Fruit fly (Drosophila melanogaster) whole organism, embryonic: ENCODE data around the gene ps.
A peak's percentile ranks its signal among the peaks of the same experiment; 100 is the strongest.

ENCODE experiments used
- Bdp1 ChIP-seq: fragments of 200-800 bp; sonication (Bioruptor generic); optimal IDR thresholded peaks from 3 replicates; lab custom pipeline; 2016; ENCODE audit warnings: missing biosample characterization, missing genetic modification characterization
- CG10267 ChIP-seq: fragments of 200-800 bp; sonication (Bioruptor generic); optimal IDR thresholded peaks from 2 replicates; lab custom pipeline; 2018; ENCODE audit warnings: missing biosample characterization, mild to moderate bottlenecking, missing genetic modification characterization, moderate library complexity
- CG10274 ChIP-seq: fragments of 200-800 bp; sonication (Bioruptor generic); optimal IDR thresholded peaks from 3 replicates; lab custom pipeline; 2017; ENCODE audit warnings: missing biosample characterization, mild to moderate bottlenecking, missing genetic modification characterization
- CG10979 ChIP-seq: fragments of 200-800 bp; sonication (Bioruptor generic); optimal IDR thresholded peaks from 2 replicates; lab custom pipeline; 2018; ENCODE audit warnings: missing biosample characterization, mild to moderate bottlenecking, missing genetic modification characterization, moderate library complexity
- CG11723 ChIP-seq: fragments of 200-800 bp; sonication (Bioruptor generic); optimal IDR thresholded peaks from 2 replicates; lab custom pipeline; 2017; ENCODE audit warnings: missing biosample characterization, mild to moderate bottlenecking, missing genetic modification characterization
- CG12659 ChIP-seq: fragments of 200-800 bp; sonication (Bioruptor generic); optimal IDR thresholded peaks from 3 replicates; lab custom pipeline; 2017; ENCODE audit warnings: mild to moderate bottlenecking, missing biosample characterization, missing genetic modification reagents, missing genetic modification characterization
- CG13894 ChIP-seq: fragments of 200-800 bp; sonication (Bioruptor generic); optimal IDR thresholded peaks from 3 replicates; lab custom pipeline; 2018; ENCODE audit warnings: missing biosample characterization, mild to moderate bottlenecking, missing genetic modification characterization, moderate library complexity
- CG15073 ChIP-seq: fragments of 200-800 bp; sonication (Bioruptor generic); optimal IDR thresholded peaks from 2 replicates; lab custom pipeline; 2016; ENCODE audit warnings: missing biosample characterization, missing genetic modification characterization
- CG15479 ChIP-seq: fragments of 200-800 bp; sonication (Bioruptor generic); optimal IDR thresholded peaks from 3 replicates; lab custom pipeline; 2019; ENCODE audit warnings: missing biosample characterization, mild to moderate bottlenecking, missing genetic modification characterization, moderate library complexity
- CG16863 ChIP-seq: fragments of 200-800 bp; sonication (Bioruptor generic); optimal IDR thresholded peaks from 3 replicates; lab custom pipeline; 2016; ENCODE audit warnings: missing biosample characterization, missing genetic modification characterization
- CG18011 ChIP-seq: fragments of 200-800 bp; sonication (Bioruptor generic); optimal IDR thresholded peaks from 2 replicates; lab custom pipeline; 2017; ENCODE audit warnings: missing biosample characterization, missing genetic modification characterization, mild to moderate bottlenecking, moderate library complexity, missing genotype
- CG2116 ChIP-seq: fragments of 200-800 bp; sonication (Bioruptor generic); optimal IDR thresholded peaks from 3 replicates; lab custom pipeline; 2018; ENCODE audit warnings: missing biosample characterization, mild to moderate bottlenecking, missing genetic modification characterization
- CG2678 ChIP-seq: fragments of 200-800 bp; sonication (Bioruptor generic); optimal IDR thresholded peaks from 3 replicates; lab custom pipeline; 2019; ENCODE audit warnings: missing biosample characterization, mild to moderate bottlenecking, missing genetic modification characterization, moderate library complexity
- CG30403 ChIP-seq: fragments of 200-800 bp; sonication (Bioruptor generic); optimal IDR thresholded peaks from 3 replicates; lab custom pipeline; 2016; ENCODE audit warnings: missing biosample characterization, missing genetic modification characterization
- CG3838 ChIP-seq: fragments of 200-800 bp; sonication (Bioruptor generic); optimal IDR thresholded peaks from 3 replicates; lab custom pipeline; 2016; ENCODE audit warnings: missing biosample characterization, missing genetic modification characterization
- CG5953 ChIP-seq: fragments of 200-800 bp; sonication (Bioruptor generic); IDR thresholded peaks from 2 replicates; pipeline ENCODE4 v1.3.6; 2022; ENCODE audit warnings: missing biosample characterization, missing genetic modification characterization
- CG6654 ChIP-seq: fragments of 200-800 bp; sonication (Bioruptor generic); optimal IDR thresholded peaks from 2 replicates; lab custom pipeline; 2017; ENCODE audit warnings: missing biosample characterization, mild to moderate bottlenecking, missing genetic modification characterization
- CG9817 ChIP-seq: fragments of 200-800 bp; sonication (Bioruptor generic); optimal IDR thresholded peaks from 2 replicates; lab custom pipeline; 2018; ENCODE audit warnings: missing biosample characterization, mild to moderate bottlenecking, missing genetic modification characterization, moderate library complexity
- CG9876 ChIP-seq: fragments of 200-800 bp; sonication (Bioruptor generic); optimal IDR thresholded peaks from 2 replicates; lab custom pipeline; 2016; ENCODE audit warnings: missing biosample characterization, missing genetic modification characterization
- Doc3 ChIP-seq: fragments of 200-800 bp; sonication (Bioruptor generic); IDR thresholded peaks from 3 replicates; pipeline ENCODE4 v1.3.6; 2022; ENCODE audit warnings: missing biosample characterization, missing genetic modification characterization; ENCODE audit not compliant: partially characterized antibody
- E2f1 ChIP-seq: fragments of 200-800 bp; sonication (Bioruptor generic); IDR thresholded peaks from 2 replicates; pipeline ENCODE4 v1.3.6; 2022; ENCODE audit warnings: missing biosample characterization, missing genetic modification characterization
- Gug ChIP-seq: fragments of 200-800 bp; sonication (Bioruptor generic); IDR thresholded peaks from 4 replicates; pipeline ENCODE4 v1.3.6; 2022; ENCODE audit warnings: missing biosample characterization, missing genetic modification characterization
- HHEX ChIP-seq: fragments of 200-800 bp; sonication (Bioruptor generic); optimal IDR thresholded peaks from 3 replicates; lab custom pipeline; 2017; ENCODE audit warnings: missing biosample characterization, mild to moderate bottlenecking, missing genetic modification characterization, missing genetic modification reagents
- HLH3B ChIP-seq: fragments of 200-800 bp; sonication (Bioruptor generic); IDR thresholded peaks from 2 replicates; pipeline ENCODE4 v1.3.6; 2022; ENCODE audit warnings: missing biosample characterization, missing genetic modification characterization
- HLH54F ChIP-seq: fragments of 200-800 bp; sonication (Bioruptor generic); optimal IDR thresholded peaks from 3 replicates; lab custom pipeline; 2016; ENCODE audit warnings: missing biosample characterization, missing genetic modification characterization
- Jarid2 ChIP-seq: fragments of 200-800 bp; sonication (Bioruptor generic); optimal IDR thresholded peaks from 3 replicates; lab custom pipeline; 2017; ENCODE audit warnings: mild to moderate bottlenecking, missing biosample characterization, missing genetic modification reagents, missing genetic modification characterization
- Med ChIP-seq: fragments of 200-800 bp; sonication (Bioruptor generic); peaks from one replicate; lab custom pipeline; 2016; ENCODE audit warnings: missing biosample characterization, missing genetic modification characterization, mild to moderate bottlenecking, inconsistent platforms, moderate library complexity
- Meics ChIP-seq: fragments of 200-800 bp; sonication (Bioruptor generic); optimal IDR thresholded peaks from 2 replicates; lab custom pipeline; 2017; ENCODE audit warnings: missing biosample characterization, mild to moderate bottlenecking, missing genetic modification characterization
- Scr ChIP-seq: fragments of 200-800 bp; sonication (Bioruptor generic); IDR thresholded peaks from 2 replicates; pipeline ENCODE4 v1.3.6; 2022; ENCODE audit warnings: missing biosample characterization, missing genetic modification characterization; ENCODE audit not compliant: partially characterized antibody
- ap ChIP-seq: fragments of 200-800 bp; sonication (Bioruptor generic); IDR thresholded peaks from 2 replicates; pipeline ENCODE4 v1.3.6; 2022; ENCODE audit warnings: missing biosample characterization, missing genetic modification characterization
- bbx ChIP-seq: fragments of 200-800 bp; sonication (Bioruptor generic); IDR thresholded peaks from 2 replicates; pipeline ENCODE4 v1.3.6; 2022; ENCODE audit warnings: missing biosample characterization, missing genetic modification characterization; ENCODE audit not compliant: partially characterized antibody
- chinmo ChIP-seq: fragments of 200-800 bp; sonication (Bioruptor generic); IDR thresholded peaks from 4 replicates; pipeline ENCODE4 v1.3.6; 2022; ENCODE audit warnings: missing biosample characterization, missing genetic modification characterization; ENCODE audit not compliant: partially characterized antibody
- en ChIP-seq: fragments of 200-800 bp; sonication (Bioruptor generic); optimal IDR thresholded peaks from 2 replicates; lab custom pipeline; 2016; ENCODE audit warnings: missing biosample characterization, missing genetic modification characterization
- gcm ChIP-seq: fragments of 200-800 bp; sonication (Bioruptor generic); optimal IDR thresholded peaks from 2 replicates; lab custom pipeline; 2019; ENCODE audit warnings: missing biosample characterization, mild to moderate bottlenecking, missing genetic modification characterization, moderate library complexity
- gfzf ChIP-seq: fragments of 200-800 bp; sonication (Bioruptor generic); optimal IDR thresholded peaks from 2 replicates; lab custom pipeline; 2016; ENCODE audit warnings: missing biosample characterization, mild to moderate bottlenecking, missing genetic modification characterization, moderate library complexity
- hkb ChIP-seq, 2 experiments: fragments of 200-800 bp in 1 of 2; fragments of >200 bp in 1 of 2; sonication (Bioruptor generic) in 1 of 2; IDR thresholded peaks in 1 of 2; optimal IDR thresholded peaks in 1 of 2; 2 replicates each; pipeline versions ENCODE4 v1.3.6 to Lab custom; 2017 to 2022; ENCODE audit warnings: missing biosample characterization in 1 of 2, missing genetic modification characterization in 1 of 2
- lmd ChIP-seq: fragments of 200-800 bp; sonication (Bioruptor generic); IDR thresholded peaks from 2 replicates; pipeline ENCODE4 v1.3.6; 2022; ENCODE audit warnings: missing biosample characterization, missing genetic modification characterization
- mirr ChIP-seq: fragments of 200-800 bp; sonication (Bioruptor generic); optimal IDR thresholded peaks from 3 replicates; lab custom pipeline; 2018; ENCODE audit warnings: missing biosample characterization, mild to moderate bottlenecking, missing genetic modification characterization
- pita ChIP-seq: fragments of 200-800 bp; sonication (Bioruptor generic); optimal IDR thresholded peaks from 2 replicates; lab custom pipeline; 2017; ENCODE audit warnings: missing biosample characterization, mild to moderate bottlenecking, missing genetic modification characterization
- scrt ChIP-seq: fragments of 200-800 bp; sonication (Bioruptor generic); optimal IDR thresholded peaks from 2 replicates; lab custom pipeline; 2018; ENCODE audit warnings: missing biosample characterization, mild to moderate bottlenecking, missing genetic modification characterization, moderate library complexity
- sd ChIP-seq: fragments of 200-800 bp; sonication (Bioruptor generic); optimal IDR thresholded peaks from 3 replicates; lab custom pipeline; 2018; ENCODE audit warnings: missing biosample characterization, mild to moderate bottlenecking, missing genetic modification characterization, moderate library complexity
- sima ChIP-seq: fragments of 200-800 bp; sonication (Bioruptor generic); optimal IDR thresholded peaks from 2 replicates; lab custom pipeline; 2016; ENCODE audit warnings: missing biosample characterization, missing genetic modification characterization
- tna ChIP-seq: fragments of 200-800 bp; sonication (Bioruptor generic); IDR thresholded peaks from 2 replicates; pipeline ENCODE4 v1.3.6; 2022; ENCODE audit warnings: missing biosample characterization, missing genetic modification characterization; ENCODE audit not compliant: partially characterized antibody
- unc-4 ChIP-seq: fragments of 200-800 bp; sonication (Bioruptor generic); IDR thresholded peaks from 2 replicates; pipeline ENCODE4 v1.3.6; 2022; ENCODE audit warnings: missing biosample characterization, missing genetic modification characterization; ENCODE audit not compliant: partially characterized antibody
- vnd ChIP-seq: fragments of 200-800 bp; sonication (Bioruptor generic); IDR thresholded peaks from 3 replicates; pipeline ENCODE4 v1.3.6; 2022; ENCODE audit warnings: missing biosample characterization, missing genetic modification characterization; ENCODE audit not compliant: partially characterized antibody
- wdn ChIP-seq: fragments of 200-800 bp; sonication (Bioruptor generic); IDR thresholded peaks from 2 replicates; pipeline ENCODE4 v1.3.6; 2022; ENCODE audit warnings: missing biosample characterization, missing genetic modification characterization
- zfh2 ChIP-seq: fragments of 200-800 bp; sonication (Bioruptor generic); optimal IDR thresholded peaks from 2 replicates; lab custom pipeline; 2016; ENCODE audit warnings: missing biosample characterization, missing genetic modification characterization

ps gene

DNA sequence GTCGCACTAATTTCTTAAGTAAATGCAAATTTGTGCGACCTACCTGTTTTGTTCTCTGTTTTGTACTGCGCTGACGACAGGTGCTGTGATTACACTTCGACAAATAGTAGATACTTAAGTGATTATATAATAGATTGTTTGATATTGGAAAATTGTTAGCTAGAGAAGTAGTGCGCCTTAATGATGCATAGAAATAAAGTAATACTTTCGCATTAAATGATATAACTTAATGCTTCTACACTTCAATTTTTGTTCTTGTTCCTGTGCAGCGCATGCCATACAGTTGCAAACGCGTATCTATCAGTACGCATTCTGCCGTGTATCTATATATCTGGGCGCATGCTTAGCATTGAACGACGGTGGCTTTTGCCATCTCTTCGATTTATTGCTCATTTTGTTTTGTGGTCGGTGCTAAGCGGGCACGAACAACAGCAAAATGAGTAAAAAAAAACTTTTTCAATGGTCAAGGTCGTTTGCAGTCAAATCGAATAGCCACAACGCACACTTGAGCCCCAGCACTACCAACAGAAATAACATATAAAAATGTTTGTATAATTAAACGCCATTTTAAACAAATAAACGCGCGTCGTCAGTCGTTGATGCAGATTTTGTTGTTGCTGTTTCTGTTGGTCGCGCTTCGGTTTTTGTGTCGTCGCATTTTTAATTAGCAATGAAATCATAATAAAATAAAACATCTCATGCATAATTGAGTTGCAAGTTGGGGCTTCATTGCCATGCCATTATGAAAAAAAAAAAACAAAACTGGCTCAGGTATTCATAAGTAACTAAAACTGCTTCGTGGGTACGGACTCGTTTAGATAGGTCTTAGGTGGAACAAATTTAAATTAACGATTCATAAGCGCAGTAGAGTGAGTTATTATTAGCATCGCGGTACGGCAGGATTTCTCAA, 12.9 kb downstream of the ps start (continued):
- TF ChIP-seq scrt (GFP tag; lab: Kevin White, UChicago) (peak; percentile 32), CG18011 (GFP tag; lab: Kevin White, UChicago) (no peak), sd (tag; lab: Kevin White, UChicago) (peak; percentile 55), HLH3B (GFP tag; lab: Robert Waterston, UW) (no peak), CG10274 (GFP tag; lab: Kevin White, UChicago) (peak; percentile 4), mirr (no peak), HLH54F (no peak), Scr (GFP tag; lab: Robert Waterston, UW) (no peak), CG15479 (GFP tag; lab: Kevin White, UChicago) (no peak), CG11723 (GFP tag; lab: Kevin White, UChicago) (no peak), CG10267 (tag; lab: Kevin White, UChicago) (no peak), unc-4 (GFP tag; lab: Robert Waterston, UW) (no peak), CG12659 (GFP tag; lab: Kevin White, UChicago) (peak; percentile 36), CG9817 (tag; lab: Kevin White, UChicago) (peak; percentile 26), CG2678 (peak; percentile 65), ap (no peak), CG30403 (peak; percentile 36), zfh2 (peak; percentile 4), Med (GFP tag; lab: Kevin White, UChicago) (peak; percentile 87), E2f1 (GFP tag; lab: Robert Waterston, UW) (0 out of 2 replicates have a peak, but pooled peaks have one; percentile 20), HHEX (GFP tag; lab: Kevin White, UChicago) (no peak), CG3838 (GFP tag; lab: Kevin White, UChicago) (peak; percentile 9), CG2116 (GFP tag; lab: Kevin White, UChicago) (no peak), bbx (GFP tag; lab: Robert Waterston, UW) (no peak), sima (GFP tag; lab: Kevin White, UChicago) (no peak), Doc3 (no peak), gfzf (GFP tag; lab: Kevin White, UChicago) (no peak), CG16863 (GFP tag; lab: Kevin White, UChicago) (no peak), wdn (GFP tag; lab: Robert Waterston, UW) (no peak), CG5953 (GFP tag; lab: Robert Waterston, UW) (no peak), CG6654 (GFP tag; lab: Kevin White, UChicago) (no peak), Gug (GFP tag; lab: Robert Waterston, UW) (no peak), lmd (GFP tag; lab: Robert Waterston, UW) (peak; percentile 47; the same call in 1 of the 2 replicates), tna (GFP tag; lab: Robert Waterston, UW) (no peak), pita (GFP tag; lab: Kevin White, UChicago) (no peak), en (GFP tag; lab: Kevin White, UChicago) (no peak), CG9876 (GFP tag; lab: Kevin White, UChicago) (no peak), chinmo (peak; percentile 97), hkb (optimal IDR thresholded peaks at IDR 0.05; lab: Kevin White, UChicago) (no peak), hkb (GFP tag; IDR thresholded peaks at IDR 0.05; lab: Robert Waterston, UW) (no peak), CG10979 (tag; lab: Kevin White, UChicago) (peak; percentile 23), Bdp1 (GFP tag; lab: Kevin White, UChicago) (no peak), gcm (no peak), Meics (GFP tag; lab: Kevin White, UChicago) (peak; percentile 55), CG13894 (tag; lab: Kevin White, UChicago) (no peak), Jarid2 (GFP tag; lab: Kevin White, UChicago) (no peak), vnd (GFP tag; lab: Robert Waterston, UW) (no peak), CG15073 (no peak)
